Worm (Caenorhabditis elegans) whole organism, L4 larva: Measurements from ENCODE around the gene K09B11.5.

Experiments
- D1046.2 ChIP-seq: fragments of 200-800 bp; sonication (Bioruptor generic); IDR thresholded peaks from 2 replicates; pipeline ENCODE4 v1.3.6; 2022; ENCODE audit warnings: missing genetic modification characterization, missing compliant biosample characterization
- F10B5.3 ChIP-seq: sonication (generic microtip); optimal IDR thresholded peaks from 2 replicates; lab custom pipeline; 2016; ENCODE audit warnings: mild to moderate bottlenecking, missing genetic modification characterization, missing compliant biosample characterization
- F49E8.2 ChIP-seq: sonication (generic microtip); optimal IDR thresholded peaks from 2 replicates; lab custom pipeline; 2016; ENCODE audit warnings: missing compliant biosample characterization, mild to moderate bottlenecking, missing genetic modification characterization, borderline replicate concordance
- R02D3.7 ChIP-seq: fragments of 150-350 bp; sonication (generic microtip); optimal IDR thresholded peaks from 3 replicates; lab custom pipeline; 2014; ENCODE audit warnings: missing biosample characterization, missing genetic modification characterization
- aha-1 ChIP-seq: fragments of 150-350 bp; peaks from one replicate; lab custom pipeline; 2014; ENCODE audit warnings: missing biosample characterization, missing genetic modification characterization
- ama-1 ChIP-seq: fragments of 150-350 bp; optimal IDR thresholded peaks from 2 replicates; lab custom pipeline; 2014; ENCODE audit warnings: inconsistent platforms, mixed read lengths
- arid-1 ChIP-seq: fragments of 200-800 bp; sonication (Bioruptor generic); conservative IDR thresholded peaks from 2 replicates; pipeline ENCODE4 v1.3.6; 2022; ENCODE audit warnings: missing genetic modification reagents, missing genetic modification characterization, missing compliant biosample characterization
- ceh-20 ChIP-seq: fragments of 200-800 bp; sonication (Bioruptor generic); IDR thresholded peaks from 2 replicates; pipeline ENCODE4 v1.3.6; 2022; ENCODE audit warnings: missing genetic modification reagents, missing genetic modification characterization, missing compliant biosample characterization
- ceh-62 ChIP-seq: sonication (generic microtip); optimal IDR thresholded peaks from 2 replicates; lab custom pipeline; 2017; ENCODE audit warnings: missing biosample characterization, missing genetic modification characterization
- ces-1 ChIP-seq: fragments of 150-350 bp; sonication (generic microtip); optimal IDR thresholded peaks from 4 replicates; lab custom pipeline; 2014; ENCODE audit warnings: missing biosample characterization, missing genetic modification reagents, missing genetic modification characterization
- daf-12 ChIP-seq: fragments of 150-350 bp; optimal IDR thresholded peaks from 2 replicates; lab custom pipeline; 2014; ENCODE audit warnings: missing biosample characterization, missing genetic modification reagents, missing genetic modification characterization
- dmd-6 ChIP-seq: fragments of 200-800 bp; sonication (Bioruptor generic); IDR thresholded peaks from 2 replicates; pipeline ENCODE4 v1.3.6; 2022; ENCODE audit warnings: missing genetic modification reagents, missing genetic modification characterization, missing compliant biosample characterization
- duxl-1 ChIP-seq: sonication (generic microtip); optimal IDR thresholded peaks from 2 replicates; lab custom pipeline; 2016; ENCODE audit warnings: mild to moderate bottlenecking, missing genetic modification characterization, moderate library complexity, missing compliant biosample characterization; ENCODE audit not compliant: poor library complexity
- dve-1 ChIP-seq: sonication (generic microtip); optimal IDR thresholded peaks from 2 replicates; lab custom pipeline; 2017; ENCODE audit warnings: antibody characterized with exemption, mild to moderate bottlenecking, missing genetic modification characterization, missing compliant biosample characterization; ENCODE audit not compliant: insufficient read depth
- egl-27 ChIP-seq: sonication (generic microtip); optimal IDR thresholded peaks from 3 replicates; lab custom pipeline; 2017; ENCODE audit warnings: missing biosample characterization, missing genetic modification reagents, missing genetic modification characterization
- egl-43 ChIP-seq: fragments of 200-800 bp; sonication (Bioruptor generic); IDR thresholded peaks from 2 replicates; pipeline ENCODE4 v1.3.6; 2022; ENCODE audit warnings: missing genetic modification reagents, missing genetic modification characterization, missing compliant biosample characterization
- fos-1 ChIP-seq: fragments of 150-350 bp; optimal IDR thresholded peaks from 2 replicates; lab custom pipeline; 2014; ENCODE audit warnings: missing biosample characterization, missing genetic modification characterization
- hif-1 ChIP-seq, 2 experiments: sonication (generic microtip); optimal IDR thresholded peaks; 2 replicates each; lab custom pipeline; 2016 to 2017; ENCODE audit warnings: missing compliant biosample characterization in 2 of 2, missing genetic modification characterization in 2 of 2, missing genetic modification reagents in 2 of 2, missing genotype in 2 of 2, mild to moderate bottlenecking in 1 of 2
- hlh-30 ChIP-seq: sonication (generic microtip); optimal IDR thresholded peaks from 2 replicates; lab custom pipeline; 2017; ENCODE audit warnings: antibody characterized with exemption, mild to moderate bottlenecking, missing genetic modification characterization, missing compliant biosample characterization; ENCODE audit not compliant: insufficient read depth
- lin-1 ChIP-seq: fragments of 200-800 bp; sonication (Bioruptor generic); IDR thresholded peaks from 2 replicates; pipeline ENCODE4 v1.3.6; 2022; ENCODE audit warnings: missing genetic modification reagents, missing genetic modification characterization, missing compliant biosample characterization
- lin-15B ChIP-seq: fragments of 150-350 bp; sonication (generic microtip); optimal IDR thresholded peaks from 3 replicates; lab custom pipeline; 2014; ENCODE audit warnings: missing biosample characterization, missing genetic modification characterization
- lin-29 ChIP-seq: fragments of 200-800 bp; sonication (Bioruptor generic); IDR thresholded peaks from 2 replicates; pipeline ENCODE4 v1.3.6; 2022; ENCODE audit warnings: missing genetic modification reagents, missing genetic modification characterization, missing compliant biosample characterization
- lin-38 ChIP-seq: fragments of 200-800 bp; sonication (Bioruptor generic); IDR thresholded peaks from 2 replicates; pipeline ENCODE4 v1.3.6; 2022; ENCODE audit warnings: missing genetic modification reagents, missing genetic modification characterization, missing compliant biosample characterization
- lin-39 ChIP-seq: fragments of 150-350 bp; optimal IDR thresholded peaks from 2 replicates; lab custom pipeline; 2014; ENCODE audit warnings: missing biosample characterization, missing genetic modification reagents, missing genetic modification characterization
- lsy-2 ChIP-seq, 2 experiments: fragments of 150-350 bp in 1 of 2; sonication (generic microtip) in 1 of 2; optimal IDR thresholded peaks; 2 replicates each; lab custom pipeline; 2014 to 2017; ENCODE audit warnings: missing biosample characterization in 2 of 2, missing genetic modification characterization in 2 of 2
- mep-1 ChIP-seq: fragments of 150-350 bp; sonication (generic microtip); optimal IDR thresholded peaks from 3 replicates; lab custom pipeline; 2014; ENCODE audit warnings: missing biosample characterization, missing genetic modification characterization
- mes-2 ChIP-seq: sonication (generic microtip); optimal IDR thresholded peaks from 2 replicates; lab custom pipeline; 2016; ENCODE audit warnings: missing genotype, mild to moderate bottlenecking, missing genetic modification characterization, missing compliant biosample characterization; ENCODE audit not compliant: poor library complexity, severe bottlenecking
- mxl-3 ChIP-seq: fragments of 200-800 bp; sonication (Bioruptor generic); optimal IDR thresholded peaks from 2 replicates; lab custom pipeline; 2018; ENCODE audit warnings: mild to moderate bottlenecking, missing genetic modification characterization, missing compliant biosample characterization
- nhr-11 ChIP-seq: fragments of 150-350 bp; optimal IDR thresholded peaks from 2 replicates; lab custom pipeline; 2014; ENCODE audit warnings: missing biosample characterization, missing genetic modification characterization
- nhr-237 ChIP-seq: sonication (generic microtip); optimal IDR thresholded peaks from 2 replicates; lab custom pipeline; 2017; ENCODE audit warnings: missing biosample characterization, missing genetic modification characterization
- nhr-28 ChIP-seq: fragments of 150-350 bp; optimal IDR thresholded peaks from 2 replicates; lab custom pipeline; 2014; ENCODE audit warnings: missing biosample characterization, missing genetic modification characterization
- nhr-41 ChIP-seq: fragments of 200-800 bp; sonication (Bioruptor generic); IDR thresholded peaks from 2 replicates; pipeline ENCODE4 v1.3.6; 2022; ENCODE audit warnings: missing genetic modification reagents, missing genetic modification characterization, missing compliant biosample characterization
- nhr-6 ChIP-seq: fragments of 150-350 bp; optimal IDR thresholded peaks from 2 replicates; lab custom pipeline; 2014; ENCODE audit warnings: missing biosample characterization, missing genetic modification characterization
- pha-4 ChIP-seq, 2 experiments: fragments of 150-350 bp in 1 of 2; fragments of 200-800 bp in 1 of 2; sonication (Bioruptor generic) in 1 of 2; IDR thresholded peaks in 1 of 2; optimal IDR thresholded peaks in 1 of 2; 2 replicates each; pipeline versions ENCODE4 v1.3.6 to Lab custom; 2014 to 2022; ENCODE audit warnings: missing genetic modification characterization in 2 of 2, missing genetic modification reagents in 2 of 2, missing biosample characterization in 1 of 2, missing compliant biosample characterization in 1 of 2
- pqm-1 ChIP-seq: sonication (generic microtip); optimal IDR thresholded peaks from 2 replicates; lab custom pipeline; 2017; ENCODE audit warnings: missing biosample characterization, missing genetic modification characterization
- snpc-1.2 ChIP-seq: fragments of 200-800 bp; sonication (Bioruptor generic); IDR thresholded peaks from 2 replicates; pipeline ENCODE4 v1.3.6; 2022; ENCODE audit warnings: missing genetic modification reagents, missing genetic modification characterization, missing compliant biosample characterization
- spr-1 ChIP-seq: sonication (generic microtip); optimal IDR thresholded peaks from 2 replicates; lab custom pipeline; 2016; ENCODE audit warnings: mild to moderate bottlenecking, missing genetic modification characterization, missing compliant biosample characterization
- tra-1 ChIP-seq: fragments of 200-800 bp; sonication (Bioruptor generic); IDR thresholded peaks from 2 replicates; pipeline ENCODE4 v1.3.6; 2022; ENCODE audit warnings: missing genetic modification reagents, missing genetic modification characterization, missing compliant biosample characterization
- unc-130 ChIP-seq: sonication (generic microtip); optimal IDR thresholded peaks from 2 replicates; lab custom pipeline; 2016; ENCODE audit warnings: missing genetic modification reagents, missing genetic modification characterization, missing compliant biosample characterization
- unc-39 ChIP-seq: sonication (generic microtip); optimal IDR thresholded peaks from 2 replicates; lab custom pipeline; 2017; ENCODE audit warnings: missing biosample characterization, missing genetic modification characterization
- unc-62 ChIP-seq, 3 experiments: fragments of 150-350 bp in 1 of 3; sonication (generic microtip); optimal IDR thresholded peaks in 2 of 3; peaks in 1 of 3; 1 replicate in 1 of 3; 2 replicates in 2 of 3; lab custom pipeline; 2014 to 2017; ENCODE audit warnings: missing biosample characterization in 3 of 3, missing genetic modification characterization in 3 of 3, missing genetic modification reagents in 3 of 3, missing genotype in 1 of 3
- zfp-2 ChIP-seq: sonication (generic microtip); optimal IDR thresholded peaks from 2 replicates; lab custom pipeline; 2016; ENCODE audit warnings: mild to moderate bottlenecking, missing genetic modification characterization, missing compliant biosample characterization
- zip-11 ChIP-seq: fragments of 200-800 bp; sonication (Bioruptor generic); IDR thresholded peaks from 2 replicates; pipeline ENCODE4 v1.3.6; 2022; ENCODE audit warnings: missing genetic modification characterization, missing compliant biosample characterization
- ztf-11 ChIP-seq: fragments of 150-350 bp; optimal IDR thresholded peaks from 2 replicates; lab custom pipeline; 2014; ENCODE audit warnings: missing biosample characterization, missing genetic modification characterization

Gene K09B11.5

ce11 chrIV:13400456-13401364, 33.1 kb downstream of the K09B11.5 start, which contains the start of the genes memi-2 and cyp-31A5:
memi-2 (minus strand) TSS chrIV:13400506.
cyp-31A5 (plus strand) TSS chrIV:13401289.
- TF ChIP-seq unc-62 (GFP tag; optimal IDR thresholded peaks at IDR 0.05 in 1 of 2; lab: Kevin White, UChicago) (peak in 1 of 2 experiments; percentile 41), unc-62 (tag; optimal IDR thresholded peaks at IDR 0.05; lab: Kevin White, UChicago) (no peak), D1046.2 (GFP tag; lab: Robert Waterston, UW) (no peak), egl-27 (tag; lab: Kevin White, UChicago) (no peak), unc-130 (peak; percentile 19)

- TF ChIP-seq mep-1 = no peak
- TF ChIP-seq lin-38 = peak; percentile 42; the same call in 1 of the 2 replicates
- peak; percentile 9 for TF ChIP-seq F49E8.2 (tag; lab: Kevin White, UChicago)
These were observed 35.1 kb downstream of the K09B11.5 start, which contains the start of gene Y62E10A.13 for ce11 chrIV:13398728-13399127. Y62E10A.13 (minus strand) TSS chrIV:13399053.

ce11 chrIV:13396375-13396774, 37.4 kb downstream of the K09B11.5 start:
- TF ChIP-seq daf-12 (tag; lab: Kevin White, UChicago) (no peak), tra-1 (GFP tag; lab: Robert Waterston, UW) (no peak), pha-4 (GFP tag; IDR thresholded peaks at IDR 0.05; lab: Robert Waterston, UW) (no peak), pha-4 (tag; optimal IDR thresholded peaks at IDR 0.05; lab: Kevin White, UChicago) (no peak), ces-1 (GFP tag; lab: Kevin White, UChicago) (no peak), nhr-6 (tag; lab: Kevin White, UChicago) (no peak), F10B5.3 (no peak), arid-1 (no peak), lin-39 (no peak), nhr-41 (GFP tag; lab: Robert Waterston, UW) (no peak), ama-1 (lab: Kevin White, UChicago) (no peak), aha-1 (tag; lab: Kevin White, UChicago) (peak; percentile 100), hlh-30 (tag; lab: Kevin White, UChicago) (peak; percentile 64), egl-43 (GFP tag; lab: Robert Waterston, UW) (no peak), spr-1 (tag; lab: Kevin White, UChicago) (no peak), zip-11 (GFP tag; lab: Robert Waterston, UW) (no peak), ztf-11 (tag; lab: Kevin White, UChicago) (no peak), pqm-1 (tag; lab: Kevin White, UChicago) (peak; percentile 75), ceh-62 (tag; lab: Kevin White, UChicago) (no peak), snpc-1.2 (GFP tag; lab: Robert Waterston, UW) (no peak), nhr-11 (tag; lab: Kevin White, UChicago) (no peak), dve-1 (tag; lab: Kevin White, UChicago) (peak; percentile 77), lin-15B (tag; lab: Kevin White, UChicago) (no peak), lsy-2 (tag; optimal IDR thresholded peaks at IDR 0.05; lab: Kevin White, UChicago) (peak in 1 of 2 experiments; percentile 16), R02D3.7 (tag; lab: Kevin White, UChicago) (no peak), nhr-237 (no peak), dmd-6 (GFP tag; lab: Robert Waterston, UW) (peak; percentile 60), mes-2 (tag; lab: Kevin White, UChicago) (no peak), zfp-2 (tag; lab: Kevin White, UChicago) (no peak), nhr-28 (tag; lab: Kevin White, UChicago) (peak; percentile 90), lin-1 (GFP tag; lab: Robert Waterston, UW) (no peak), egl-27 (tag; lab: Kevin White, UChicago) (no peak), fos-1 (tag; lab: Kevin White, UChicago) (no peak), duxl-1 (tag; lab: Kevin White, UChicago) (no peak), hif-1 (tag; optimal IDR thresholded peaks at IDR 0.05; lab: Kevin White, UChicago) (peak; percentile 93 to 98), mep-1 (no peak), lin-29 (GFP tag; lab: Robert Waterston, UW) (no peak), unc-39 (tag; lab: Kevin White, UChicago) (no peak), mxl-3 (GFP tag; lab: Kevin White, UChicago) (no peak), ceh-20 (GFP tag; lab: Robert Waterston, UW) (no peak)
